Worm (Caenorhabditis elegans): ENCODE measurements around the gene F32D1.11.

Gene F32D1.11

ce11 chrV:4387402-4387801, 21.1 kb upstream of the F32D1.11 start, which contains the start of gene F13A2.9:
F13A2.9 (minus strand) TSS chrV:4387502.
- TF ChIP-seq nfya-1 (tag; optimal IDR thresholded peaks at IDR 0.05; ENCODE audit: borderline replicate concordance, insufficient read depth) (no peak), T26A5.8 (tag; optimal IDR thresholded peaks at IDR 0.05) (no peak), tbp1 (GFP tag; optimal IDR thresholded peaks at IDR 0.05) (no peak)

DNA sequence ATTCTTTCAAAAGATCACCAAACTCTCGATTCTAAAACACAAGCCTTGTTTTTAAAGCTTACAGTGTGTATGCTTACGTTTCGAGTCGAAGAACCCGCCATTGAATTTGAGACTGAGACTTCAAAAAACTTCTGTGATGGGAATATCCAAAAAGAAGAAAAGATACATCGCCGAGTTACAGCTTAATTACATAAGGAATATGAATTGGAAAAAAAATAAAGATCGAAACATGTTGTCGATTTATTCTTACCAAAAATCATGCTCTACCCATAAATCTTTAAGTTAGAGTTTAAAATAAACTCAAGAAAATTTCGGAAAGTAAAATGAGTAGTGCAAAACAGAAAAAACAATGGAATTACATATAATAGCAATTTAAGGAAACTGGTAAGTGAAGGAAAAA, 19.8 kb upstream of the F32D1.11 start, which contains the start of gene F13A2.10:
TSS of gene F13A2.10 (minus strand) at position 101 of the 400 bp plus-strand sequence.
- TF ChIP-seq F49E8.2 (tag; optimal IDR thresholded peaks at IDR 0.05; ENCODE audit: insufficient read depth): no peak
- TF ChIP-seq tbx-9 (tag; optimal IDR thresholded peaks at IDR 0.05; ENCODE audit: borderline replicate concordance): no peak
- TF ChIP-seq mcd-1 (GFP tag; IDR thresholded peaks at IDR 0.05): no peak
- no peak for TF ChIP-seq pha-4 (tag; optimal IDR thresholded peaks at IDR 0.05)
- TF ChIP-seq ztf-18 (tag; optimal IDR thresholded peaks at IDR 0.05): no peak
- no peak for TF ChIP-seq Y53F4B.3 (GFP tag; IDR thresholded peaks at IDR 0.05)
- no peak for TF ChIP-seq B0261.1 (tag; optimal IDR thresholded peaks at IDR 0.05)
- no peak for TF ChIP-seq snpc-3.4 (tag; optimal IDR thresholded peaks at IDR 0.05)
- no peak for TF ChIP-seq egrh-3 (GFP tag; IDR thresholded peaks at IDR 0.05)

- TF ChIP-seq rcor-1 (GFP tag; IDR thresholded peaks at IDR 0.05): no peak
- no peak for TF ChIP-seq mel-28 (tag; optimal IDR thresholded peaks at IDR 0.05; ENCODE audit: borderline replicate concordance)
- no peak for TF ChIP-seq Y79H2A.3 (GFP tag; conservative IDR thresholded peaks at IDR 0.05)
- TF ChIP-seq dox-1 (GFP tag; IDR thresholded peaks at IDR 0.05): no peak
- TF ChIP-seq him-1 (tag; optimal IDR thresholded peaks at IDR 0.05): no peak
- TF ChIP-seq lag-1 (GFP tag; IDR thresholded peaks at IDR 0.05): no peak
- no peak for TF ChIP-seq sea-2 (GFP tag; IDR thresholded peaks at IDR 0.05)
- TF ChIP-seq madf-3 (GFP tag; IDR thresholded peaks at IDR 0.05): no peak
- no peak for TF ChIP-seq somi-1 (GFP tag; optimal IDR thresholded peaks at IDR 0.05)
Measured at ce11 chrV:4384482-4384881, 18.1 kb upstream of the F32D1.11 start, which contains the start of gene F13A2.2. F13A2.2 (minus strand) TSS chrV:4384582.

DNA sequence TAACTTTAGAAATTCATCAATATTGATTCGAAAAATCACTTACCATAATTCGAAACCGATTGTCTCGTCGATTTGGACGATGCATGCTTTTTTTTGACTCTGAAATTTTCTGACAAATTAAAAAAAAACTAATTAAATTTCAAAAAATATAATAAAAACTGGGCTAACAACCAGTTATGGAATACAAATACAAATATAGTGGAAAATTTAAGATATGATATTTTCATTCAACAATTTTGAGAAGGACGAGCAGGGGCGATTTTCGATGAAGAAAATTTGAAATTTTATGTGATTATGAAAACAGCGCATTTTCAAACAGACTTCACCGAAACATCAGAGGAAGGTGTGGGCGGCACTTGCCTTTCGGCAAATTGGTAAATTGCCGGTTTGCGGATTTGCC, 16.0 kb upstream of the F32D1.11 start, which contains the start of gene F13A2.1:
TSS of gene F13A2.1 (minus strand) at position 101 of the 400 bp plus-strand sequence.
- no peak for TF ChIP-seq snpc-3.4 (tag; optimal IDR thresholded peaks at IDR 0.05)

DNA sequence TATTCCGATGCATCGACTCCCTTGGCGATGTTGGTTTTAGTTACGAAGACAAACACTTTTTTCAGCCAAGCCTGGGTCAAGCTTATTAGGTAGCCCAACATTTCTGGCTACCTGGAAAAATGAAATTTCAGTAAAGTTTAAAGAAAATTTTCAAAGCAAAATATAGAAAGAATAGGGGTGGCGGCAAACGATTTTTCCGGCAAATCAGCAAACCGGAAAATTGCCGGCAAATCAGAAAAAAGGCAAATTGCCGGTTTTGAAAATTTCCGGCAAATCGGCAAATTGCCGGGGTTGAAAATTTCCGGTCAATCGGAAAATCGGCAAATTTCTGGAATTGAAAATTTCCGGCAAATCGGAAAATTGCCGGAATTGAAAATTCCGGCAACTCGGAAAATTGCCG, 11.3 kb upstream of the F32D1.11 start, which contains the start of gene F32D1.8:
TSS of gene F32D1.8 (minus strand) at position 101 of the 400 bp plus-strand sequence.
- no peak for TF ChIP-seq zim-3 (tag; optimal IDR thresholded peaks at IDR 0.05)
- no peak for TF ChIP-seq unc-130 (GFP tag; optimal IDR thresholded peaks at IDR 0.05)
- TF ChIP-seq cebp-1 (GFP tag; IDR thresholded peaks at IDR 0.05): no peak
- no peak for TF ChIP-seq cebp-1 (tag; optimal IDR thresholded peaks at IDR 0.05)
- TF ChIP-seq K12H6.12 (tag; optimal IDR thresholded peaks at IDR 0.05): no peak
- no peak for TF ChIP-seq nhr-80 (tag; optimal IDR thresholded peaks at IDR 0.05)
- no peak for TF ChIP-seq dpl-1 (GFP tag; optimal IDR thresholded peaks at IDR 0.05)
- no peak for TF ChIP-seq nfyb-1 (GFP tag; IDR thresholded peaks at IDR 0.05)
- TF ChIP-seq Y53F4B.3 (GFP tag; IDR thresholded peaks at IDR 0.05): no peak
- TF ChIP-seq nhr-179 (tag; optimal IDR thresholded peaks at IDR 0.05): no peak
